Worm (Caenorhabditis elegans): ENCODE measurements around the gene cin-4.

DNA sequence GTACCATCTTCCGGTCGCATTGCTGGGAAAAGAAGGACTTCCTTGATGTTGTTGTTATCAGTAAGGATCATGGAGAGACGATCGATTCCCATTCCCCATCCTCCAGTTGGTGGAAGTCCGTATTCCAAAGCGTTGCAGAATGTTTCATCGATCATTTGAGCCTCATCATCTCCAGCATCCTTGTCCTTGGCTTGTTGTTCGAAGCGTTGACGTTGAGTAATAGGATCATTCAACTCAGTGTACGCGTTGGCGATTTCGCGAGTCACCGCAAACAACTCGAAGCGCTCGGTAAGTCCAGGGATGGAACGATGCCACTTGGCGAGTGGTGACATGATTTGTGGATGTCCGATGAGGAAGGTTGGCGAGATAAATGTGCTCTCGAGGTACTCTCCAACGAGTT lies 32.3 kb downstream of the cin-4 start:
- no peak for TF ChIP-seq fos-1 (tag; optimal IDR thresholded peaks at IDR 0.05)
- TF ChIP-seq ceh-82 (tag; optimal IDR thresholded peaks at IDR 0.05): no peak
- TF ChIP-seq mdl-1 (tag; optimal IDR thresholded peaks at IDR 0.05): no peak
- no peak for TF ChIP-seq zfp-2 (tag; optimal IDR thresholded peaks at IDR 0.05)
- TF ChIP-seq nhr-25 (tag; optimal IDR thresholded peaks at IDR 0.05; ENCODE audit: borderline replicate concordance, insufficient read depth): no peak
- no peak for TF ChIP-seq nhr-237 (tag; optimal IDR thresholded peaks at IDR 0.05)
- no peak for TF ChIP-seq pqm-1 (tag; optimal IDR thresholded peaks at IDR 0.05)
- TF ChIP-seq unc-62 (GFP tag; optimal IDR thresholded peaks at IDR 0.05 in 1 of 2): no peak
- TF ChIP-seq unc-62 (tag; optimal IDR thresholded peaks at IDR 0.05): no peak
- no peak for TF ChIP-seq dpl-1 (GFP tag; optimal IDR thresholded peaks at IDR 0.05)
- no peak for TF ChIP-seq pha-4 (GFP tag; IDR thresholded peaks at IDR 0.05)
- TF ChIP-seq pha-4 (tag; optimal IDR thresholded peaks at IDR 0.05): no peak
- no peak for TF ChIP-seq ceh-32 (tag; optimal IDR thresholded peaks at IDR 0.05; ENCODE audit: poor library complexity)
- no peak for TF ChIP-seq zfp-3 (GFP tag; conservative IDR thresholded peaks at IDR 0.05)
- TF ChIP-seq Y105C5A.15 (GFP tag; IDR thresholded peaks at IDR 0.05): no peak
- TF ChIP-seq nhr-77 (tag; optimal IDR thresholded peaks at IDR 0.05): no peak

Measured in whole organism, L4 larva.